Worm (Caenorhabditis elegans) whole organism, midembryonic: ENCODE data around the gene vha-6.

Experiments used
- T22C8.4 ChIP-seq: fragments of 200-800 bp; sonication (Bioruptor generic); IDR thresholded peaks from 2 replicates; pipeline ENCODE4 v1.3.6; 2022; ENCODE audit warnings: missing genetic modification characterization, missing compliant biosample characterization
- cog-1 ChIP-seq: sonication (generic microtip); optimal IDR thresholded peaks from 2 replicates; lab custom pipeline; 2016; ENCODE audit warnings: missing genetic modification characterization, missing compliant biosample characterization
- flt-1 ChIP-seq: fragments of 200-800 bp; sonication (Bioruptor generic); IDR thresholded peaks from 2 replicates; pipeline ENCODE4 v1.3.6; 2022; ENCODE audit warnings: missing genetic modification characterization, missing compliant biosample characterization
- klf-2 ChIP-seq: fragments of 200-800 bp; sonication (Bioruptor generic); conservative IDR thresholded peaks from 2 replicates; pipeline ENCODE4 v1.3.6; 2022; ENCODE audit warnings: missing genetic modification reagents, missing genetic modification characterization, missing compliant biosample characterization
- med-1 ChIP-seq: sonication (generic microtip); optimal IDR thresholded peaks from 2 replicates; lab custom pipeline; 2017; ENCODE audit warnings: missing genetic modification characterization, mild to moderate bottlenecking, missing compliant biosample characterization, antibody characterized with exemption, missing genetic modification reagents; ENCODE audit not compliant: insufficient read depth
- ref-1 ChIP-seq: fragments of 200-800 bp; sonication (Bioruptor generic); conservative IDR thresholded peaks from 2 replicates; pipeline ENCODE4 v1.3.6; 2022; ENCODE audit warnings: missing genetic modification reagents, missing genetic modification characterization, missing compliant biosample characterization
- tab-1 ChIP-seq: fragments of 200-800 bp; sonication (Bioruptor generic); IDR thresholded peaks from 2 replicates; pipeline ENCODE4 v1.3.6; 2022; ENCODE audit warnings: missing genetic modification characterization, missing compliant biosample characterization
- ztf-23 ChIP-seq: fragments of 200-800 bp; sonication (Bioruptor generic); IDR thresholded peaks from 2 replicates; pipeline ENCODE4 v1.3.6; 2022; ENCODE audit warnings: missing genetic modification reagents, missing genetic modification characterization, missing compliant biosample characterization
- ztf-29 ChIP-seq: fragments of 200-800 bp; sonication (Bioruptor generic); IDR thresholded peaks from 2 replicates; pipeline ENCODE4 v1.3.6; 2022; ENCODE audit warnings: missing genetic modification reagents, missing genetic modification characterization, missing compliant biosample characterization

Gene vha-6

DNA sequence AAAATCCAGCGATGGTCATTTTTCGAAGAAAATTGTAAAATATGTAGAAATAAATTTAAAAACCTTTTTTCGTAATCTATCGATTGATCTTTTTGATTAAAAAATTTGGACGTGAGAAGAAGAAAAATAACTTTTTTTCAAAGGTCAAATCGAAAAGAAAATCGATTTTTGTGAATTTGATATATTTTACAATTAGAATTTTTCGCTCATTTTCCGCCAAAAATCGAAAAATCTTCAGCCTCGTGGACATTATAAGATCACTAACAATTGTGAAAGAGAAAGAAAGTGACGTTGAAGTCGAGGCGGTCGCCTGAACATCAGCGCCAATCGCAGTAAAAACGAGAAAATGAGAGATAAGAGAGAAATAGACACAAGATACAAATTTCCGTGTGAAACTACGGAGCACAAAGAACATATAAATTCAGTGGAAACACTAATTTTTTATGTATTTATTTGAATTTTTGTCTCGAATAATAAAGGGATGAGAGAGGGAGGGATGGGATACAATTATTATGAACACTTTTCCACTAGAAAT, 31.4 kb upstream of the vha-6 start, which contains the start of gene cisd-1:
Gene cisd-1 (minus strand): TSS at position 51 of the 535 bp plus-strand sequence.
- TF ChIP-seq ztf-29 (GFP tag; lab: Robert Waterston, UW) (no peak), med-1 (GFP tag; lab: Kevin White, UChicago) (no peak), klf-2 (GFP tag; lab: Robert Waterston, UW) (no peak), ztf-23 (GFP tag; lab: Robert Waterston, UW) (no peak), flt-1 (no peak), cog-1 (no peak), T22C8.4 (GFP tag; lab: Robert Waterston, UW) (no peak), ref-1 (GFP tag; lab: Robert Waterston, UW) (no peak), tab-1 (GFP tag; lab: Robert Waterston, UW) (no peak)

DNA sequence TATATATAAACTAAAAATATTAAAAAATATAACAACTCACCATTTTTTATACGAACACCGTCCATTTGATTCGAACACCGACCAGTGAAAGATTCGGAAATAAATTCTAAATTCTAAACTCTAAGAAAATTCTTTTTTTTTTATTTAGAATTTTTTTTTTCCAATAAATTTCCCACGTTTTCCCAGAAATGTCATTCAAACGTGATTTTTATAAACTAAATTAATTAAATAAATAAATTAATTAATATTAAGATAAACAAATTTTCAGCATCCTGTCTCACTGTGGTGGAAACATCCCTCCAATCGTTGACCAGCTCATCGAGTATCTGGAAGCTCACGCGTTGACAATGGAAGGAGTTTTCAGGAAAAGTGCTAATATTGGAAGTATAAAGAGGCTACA, 29.3 kb upstream of the vha-6 start, which contains the start of gene klp-17:
Gene klp-17 (minus strand): TSS at position 101 of the 400 bp plus-strand sequence.
- TF ChIP-seq tab-1 (GFP tag; lab: Robert Waterston, UW) (no peak), med-1 (GFP tag; lab: Kevin White, UChicago) (no peak), klf-2 (GFP tag; lab: Robert Waterston, UW) (no peak), T22C8.4 (GFP tag; lab: Robert Waterston, UW) (no peak), ztf-29 (GFP tag; lab: Robert Waterston, UW) (no peak)

DNA sequence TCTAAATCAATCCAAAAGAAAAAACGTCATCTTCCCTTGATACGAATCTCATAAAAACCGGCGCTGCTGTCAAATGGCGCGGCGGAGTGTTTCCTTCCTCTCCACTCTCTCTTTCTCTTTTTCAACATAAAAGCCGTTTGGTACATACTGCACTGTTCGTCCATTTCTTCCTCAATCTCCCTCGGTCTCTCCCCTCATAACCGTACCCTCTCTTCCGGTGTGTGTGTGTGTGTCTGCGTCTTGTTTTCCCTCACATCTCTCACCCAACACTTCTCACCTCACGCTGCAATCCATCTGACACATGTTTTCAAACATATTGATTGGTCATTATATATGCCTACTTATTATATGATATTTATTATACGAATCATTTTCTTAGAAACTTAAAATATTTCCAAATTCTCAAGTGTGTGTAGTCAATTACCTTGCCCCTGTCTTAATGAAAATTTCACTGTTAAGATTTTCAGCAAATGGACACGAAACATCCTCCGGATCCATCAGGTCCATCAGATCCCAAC, 26.2 kb upstream of the vha-6 start, which contains the start of the genes aars-1 and rga-1:
Gene aars-1 (minus strand): TSS at position 71 of the 518 bp plus-strand sequence.
Gene rga-1 (plus strand): TSS at position 468 of the 518 bp plus-strand sequence.
- TF ChIP-seq ref-1 (GFP tag; lab: Robert Waterston, UW) (no peak), T22C8.4 (GFP tag; lab: Robert Waterston, UW) (no peak), klf-2 (GFP tag; lab: Robert Waterston, UW) (no peak), ztf-29 (GFP tag; lab: Robert Waterston, UW) (0 out of 2 replicates have a peak, but pooled peaks have one; percentile 11), flt-1 (no peak), med-1 (GFP tag; lab: Kevin White, UChicago) (no peak)

DNA sequence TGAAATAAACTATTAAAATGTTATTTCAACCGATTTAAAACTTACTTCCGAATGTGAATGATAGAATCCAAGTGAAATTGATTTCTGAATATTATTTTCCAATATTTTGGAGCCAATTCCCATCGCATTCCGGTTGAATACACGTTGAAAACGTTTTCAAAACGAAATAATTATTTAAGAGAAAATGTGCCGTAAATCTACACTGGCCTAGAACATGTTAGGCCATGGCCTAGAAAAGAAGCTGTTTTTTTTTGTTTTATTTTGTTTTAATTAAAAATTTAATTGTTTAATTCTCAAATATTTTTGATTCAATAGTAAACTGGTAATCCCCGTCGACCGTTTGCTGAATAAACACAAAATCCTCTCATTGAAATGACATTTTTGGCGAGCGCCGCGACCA, 25.6 kb upstream of the vha-6 start:
- TF ChIP-seq T22C8.4 (GFP tag; lab: Robert Waterston, UW): no peak
- no peak for TF ChIP-seq med-1 (GFP tag; lab: Kevin White, UChicago)
- no peak for TF ChIP-seq ztf-23 (GFP tag; lab: Robert Waterston, UW)
- no peak for TF ChIP-seq ref-1 (GFP tag; lab: Robert Waterston, UW)
- no peak for TF ChIP-seq flt-1
- no peak for TF ChIP-seq cog-1
- TF ChIP-seq tab-1 (GFP tag; lab: Robert Waterston, UW): no peak
- no peak for TF ChIP-seq klf-2 (GFP tag; lab: Robert Waterston, UW)
- no peak for TF ChIP-seq ztf-29 (GFP tag; lab: Robert Waterston, UW)

DNA sequence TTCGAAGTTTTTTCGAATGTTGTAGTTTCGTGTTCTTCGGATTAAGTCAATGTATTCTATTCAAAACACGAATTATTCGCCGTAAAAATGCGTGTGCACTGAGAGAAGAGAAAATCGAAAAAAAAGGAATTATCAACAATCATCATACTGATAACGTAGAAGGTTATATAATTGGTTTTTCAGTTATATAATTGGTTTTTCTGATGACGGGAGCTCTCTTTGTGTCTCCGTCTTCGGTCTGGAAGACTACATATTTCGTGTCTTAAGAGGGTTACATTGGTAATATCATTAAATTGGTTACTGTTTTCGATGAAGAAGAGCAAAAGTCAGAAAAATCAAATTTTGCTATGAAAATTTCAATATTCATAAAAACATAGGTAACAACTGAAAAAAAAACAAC, 21.6 kb upstream of the vha-6 start:
- TF ChIP-seq ztf-29 (GFP tag; lab: Robert Waterston, UW) (no peak), ztf-23 (GFP tag; lab: Robert Waterston, UW) (no peak), T22C8.4 (GFP tag; lab: Robert Waterston, UW) (no peak), med-1 (GFP tag; lab: Kevin White, UChicago) (no peak), cog-1 (no peak), ref-1 (GFP tag; lab: Robert Waterston, UW) (no peak), flt-1 (no peak), tab-1 (GFP tag; lab: Robert Waterston, UW) (no peak), klf-2 (GFP tag; lab: Robert Waterston, UW) (no peak)

DNA sequence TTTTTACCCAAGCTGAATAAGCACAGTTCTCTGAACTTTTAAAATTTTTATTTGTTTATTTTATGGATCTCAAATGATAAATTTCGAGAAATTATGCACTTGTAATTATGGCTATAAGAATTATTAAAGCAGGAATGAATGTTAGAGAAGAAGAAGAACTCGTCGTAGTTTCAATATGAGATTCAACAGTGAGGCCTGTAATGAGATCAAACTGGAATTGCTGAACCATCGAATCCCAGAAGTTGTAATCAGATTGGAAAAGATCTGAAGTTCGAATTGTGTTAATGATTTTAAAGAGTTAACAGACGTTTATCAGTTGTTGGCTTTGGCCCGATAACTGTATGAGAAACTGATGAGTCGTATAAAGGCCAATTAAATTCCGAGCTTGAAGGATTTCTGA, 17.5 kb upstream of the vha-6 start:
- TF ChIP-seq flt-1 (no peak), ztf-23 (GFP tag; lab: Robert Waterston, UW) (no peak), med-1 (GFP tag; lab: Kevin White, UChicago) (no peak), tab-1 (GFP tag; lab: Robert Waterston, UW) (no peak), T22C8.4 (GFP tag; lab: Robert Waterston, UW) (no peak), cog-1 (no peak), ref-1 (GFP tag; lab: Robert Waterston, UW) (no peak), ztf-29 (GFP tag; lab: Robert Waterston, UW) (no peak)

DNA sequence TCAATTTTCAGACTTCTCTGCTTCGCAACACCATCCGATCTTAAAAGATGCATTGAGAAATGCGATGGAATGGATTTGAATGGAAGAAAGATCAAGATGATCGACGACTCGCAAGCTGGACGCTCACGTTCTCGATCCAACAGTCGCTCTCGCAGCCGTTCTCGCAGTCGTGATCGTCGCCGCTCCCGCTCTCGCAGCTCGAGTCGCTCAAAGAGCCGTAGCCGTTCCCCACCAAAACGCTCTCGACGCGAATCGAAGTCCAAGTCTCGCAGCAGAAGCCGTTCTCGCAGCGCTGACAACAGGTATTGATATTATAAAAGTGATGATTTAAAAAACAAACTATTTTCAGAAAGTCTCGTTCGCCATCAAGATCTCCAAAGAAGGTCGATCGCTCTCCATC, 16.9 kb upstream of the vha-6 start:
- TF ChIP-seq flt-1: 0 out of 2 replicates have a peak, but pooled peaks have one; percentile 44
- TF ChIP-seq cog-1: no peak

DNA sequence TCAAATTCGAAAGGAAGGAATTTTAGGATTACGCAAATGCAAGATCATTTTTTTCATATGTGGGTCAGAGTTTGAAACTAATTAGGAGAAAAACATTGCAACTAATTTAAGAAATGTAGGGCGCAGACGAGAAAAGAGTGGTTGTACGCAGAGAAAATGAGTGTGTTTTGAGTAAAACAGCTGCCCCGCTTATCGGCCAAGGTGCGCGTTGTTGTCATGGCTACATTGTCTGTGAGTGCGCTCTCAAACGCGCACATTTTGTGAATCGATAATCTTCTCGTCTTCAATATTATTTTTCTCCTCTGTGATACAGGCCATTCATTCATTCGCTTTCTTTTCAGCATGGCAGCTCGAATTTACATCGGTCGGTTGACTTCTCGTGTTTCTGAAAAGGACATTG, 15.4 kb upstream of the vha-6 start:
- TF ChIP-seq klf-2 (GFP tag; lab: Robert Waterston, UW) (no peak), ztf-29 (GFP tag; lab: Robert Waterston, UW) (no peak), tab-1 (GFP tag; lab: Robert Waterston, UW) (no peak), T22C8.4 (GFP tag; lab: Robert Waterston, UW) (no peak), med-1 (GFP tag; lab: Kevin White, UChicago) (no peak), ztf-23 (GFP tag; lab: Robert Waterston, UW) (no peak)

DNA sequence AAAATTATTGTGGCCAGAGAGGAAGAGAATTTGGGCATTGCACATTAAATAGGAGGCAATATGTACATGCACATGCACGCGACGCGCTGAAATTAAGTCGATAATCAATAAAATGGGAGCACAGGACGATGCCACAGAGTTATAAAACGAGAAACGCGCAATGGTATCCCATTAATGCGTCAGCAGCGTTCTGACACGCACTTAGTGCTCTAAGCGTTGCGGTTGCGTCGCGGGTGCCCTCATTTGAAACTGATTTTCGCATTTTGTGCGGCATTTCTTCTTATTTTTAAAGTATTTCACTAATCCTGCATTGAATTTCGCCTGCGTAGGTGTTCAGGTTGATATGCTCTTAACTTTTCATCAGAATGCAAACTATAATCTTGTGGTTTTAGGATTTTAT, 14.8 kb upstream of the vha-6 start, which contains the start of gene rsp-1:
Gene rsp-1 (plus strand): TSS at position 338 of the 400 bp plus-strand sequence.
- TF ChIP-seq med-1 (GFP tag; lab: Kevin White, UChicago): peak; percentile 28
- TF ChIP-seq klf-2 (GFP tag; lab: Robert Waterston, UW): no peak
- peak; percentile 66; the same call in 1 of the 2 replicates for TF ChIP-seq flt-1
- TF ChIP-seq ztf-23 (GFP tag; lab: Robert Waterston, UW): peak; percentile 66
- TF ChIP-seq ref-1 (GFP tag; lab: Robert Waterston, UW): no peak
- no peak for TF ChIP-seq ztf-29 (GFP tag; lab: Robert Waterston, UW)
- TF ChIP-seq T22C8.4 (GFP tag; lab: Robert Waterston, UW): peak; percentile 72; the same call in 1 of the 2 replicates
- TF ChIP-seq tab-1 (GFP tag; lab: Robert Waterston, UW): peak; percentile 54; the same call in 1 of the 2 replicates
- TF ChIP-seq cog-1: peak; percentile 15
